Fruit fly (Drosophila melanogaster): ENCODE results near the gene toc.

DNA sequence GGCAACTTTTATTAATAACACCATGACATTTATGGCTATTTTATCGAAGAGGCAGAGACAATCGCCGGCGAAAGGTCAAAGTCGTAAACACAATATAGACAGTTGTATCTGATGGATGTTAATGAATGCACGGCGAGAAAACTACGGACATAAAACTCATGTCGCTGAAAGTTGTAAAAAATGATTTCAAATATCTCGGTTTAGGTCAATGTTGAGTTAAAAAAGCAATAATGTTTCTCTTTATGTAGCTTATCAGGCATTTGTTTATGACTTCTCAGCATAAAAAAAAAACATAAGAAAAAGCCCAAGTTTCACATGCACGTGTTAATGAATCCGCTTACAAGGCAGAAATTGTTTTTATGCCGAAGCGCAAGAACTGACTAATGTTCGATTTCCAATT is 23.3 kb downstream of the toc start:
- no peak for TF ChIP-seq h (optimal IDR thresholded peaks at IDR 0.05)
- no peak for TF ChIP-seq psq (optimal IDR thresholded peaks at IDR 0.05)
- no peak for TF ChIP-seq ttk (optimal IDR thresholded peaks at IDR 0.05)
- no peak for TF ChIP-seq insv (optimal IDR thresholded peaks at IDR 0.05)
- no peak for TF ChIP-seq Myc (optimal IDR thresholded peaks at IDR 0.05)
- TF ChIP-seq Sin3A (optimal IDR thresholded peaks at IDR 0.05): no peak

Data from Kc167 (cell line).